Fruit fly (Drosophila melanogaster): ENCODE measurements around the gene Srr.
A peak's percentile ranks its signal among the peaks of the same experiment; 100 is the strongest.

Srr gene

DNA sequence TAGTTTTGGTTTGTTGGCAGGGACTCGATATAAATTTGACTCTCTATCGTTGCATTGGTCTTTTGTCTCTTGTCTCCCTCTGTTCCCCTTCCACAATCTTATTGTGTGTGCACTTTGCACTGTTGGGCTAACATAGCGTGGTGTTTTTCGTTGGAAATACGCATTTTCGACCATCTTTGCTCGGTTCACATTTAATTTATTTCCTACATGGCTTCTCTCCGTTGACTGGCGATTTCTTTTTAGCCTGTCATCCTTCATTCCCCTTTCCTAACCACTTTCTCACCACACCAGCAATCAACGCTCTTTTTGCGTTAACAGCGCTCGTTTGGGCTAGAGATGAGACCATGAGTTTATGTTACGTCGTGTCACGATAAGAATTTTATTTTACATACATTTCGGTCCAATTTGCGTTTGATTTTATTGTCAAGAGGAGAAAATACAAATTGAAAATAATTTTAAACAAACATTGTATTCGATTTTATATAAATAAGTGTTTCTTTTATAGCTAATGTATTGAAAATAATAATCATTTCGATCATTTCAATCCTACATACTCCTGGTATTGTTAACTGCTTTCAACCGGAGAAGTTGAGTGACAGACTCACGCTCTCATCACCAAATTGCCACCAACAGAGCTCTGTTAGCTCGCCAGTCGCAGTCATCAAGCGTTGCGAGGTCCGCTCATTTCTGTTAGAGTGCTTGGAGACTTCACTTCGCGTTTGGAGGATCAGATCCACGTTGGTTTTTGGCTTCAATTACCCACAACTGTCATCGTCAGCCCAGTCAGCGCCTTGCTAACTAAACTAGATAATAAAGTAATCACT is 23.8 kb upstream of the Srr start:
- TF ChIP-seq cic (GFP tag; optimal IDR thresholded peaks at IDR 0.05): peak; percentile 76
- TF ChIP-seq CG1620 (GFP tag; optimal IDR thresholded peaks at IDR 0.05): peak; percentile 88
- TF ChIP-seq CG11617 (GFP tag; optimal IDR thresholded peaks at IDR 0.05): peak; percentile 94
- TF ChIP-seq Crg-1 (GFP tag; optimal IDR thresholded peaks at IDR 0.05): peak; percentile 85
- peak; percentile 90 for TF ChIP-seq toe (GFP tag; optimal IDR thresholded peaks at IDR 0.05)
- TF ChIP-seq pad (GFP tag; optimal IDR thresholded peaks at IDR 0.05): peak; percentile 90
- TF ChIP-seq CG33017 (tag; optimal IDR thresholded peaks at IDR 0.05): peak; percentile 94
- peak; percentile 94 for TF ChIP-seq CG7045 (GFP tag; optimal IDR thresholded peaks at IDR 0.05)
- TF ChIP-seq tj (GFP tag; optimal IDR thresholded peaks at IDR 0.05): peak; percentile 74
- TF ChIP-seq CG14711 (tag; optimal IDR thresholded peaks at IDR 0.05): peak; percentile 87
- peak; percentile 63 for TF ChIP-seq ovo (GFP tag; optimal IDR thresholded peaks at IDR 0.05)
- peak; percentile 92 for TF ChIP-seq CG12768 (GFP tag; optimal IDR thresholded peaks at IDR 0.05)
- peak; percentile 88 for TF ChIP-seq bab1 (GFP tag; optimal IDR thresholded peaks at IDR 0.05)
- TF ChIP-seq CG7101 (tag; optimal IDR thresholded peaks at IDR 0.05): peak; percentile 95
- TF ChIP-seq Mnt (GFP tag; optimal IDR thresholded peaks at IDR 0.05): peak; percentile 91
- peak; percentile 89 for TF ChIP-seq Clk (GFP tag; optimal IDR thresholded peaks at IDR 0.05)
- peak; percentile 99 for TF ChIP-seq kay (GFP tag; ENCODE audit: borderline replicate concordance)
- peak; percentile 87 to 88 for TF ChIP-seq cnc (optimal IDR thresholded peaks at IDR 0.05)
- peak; percentile 89 for TF ChIP-seq Hr96 (GFP tag; optimal IDR thresholded peaks at IDR 0.05)
- TF ChIP-seq CG5204 (GFP tag; optimal IDR thresholded peaks at IDR 0.05): peak; percentile 94

DNA sequence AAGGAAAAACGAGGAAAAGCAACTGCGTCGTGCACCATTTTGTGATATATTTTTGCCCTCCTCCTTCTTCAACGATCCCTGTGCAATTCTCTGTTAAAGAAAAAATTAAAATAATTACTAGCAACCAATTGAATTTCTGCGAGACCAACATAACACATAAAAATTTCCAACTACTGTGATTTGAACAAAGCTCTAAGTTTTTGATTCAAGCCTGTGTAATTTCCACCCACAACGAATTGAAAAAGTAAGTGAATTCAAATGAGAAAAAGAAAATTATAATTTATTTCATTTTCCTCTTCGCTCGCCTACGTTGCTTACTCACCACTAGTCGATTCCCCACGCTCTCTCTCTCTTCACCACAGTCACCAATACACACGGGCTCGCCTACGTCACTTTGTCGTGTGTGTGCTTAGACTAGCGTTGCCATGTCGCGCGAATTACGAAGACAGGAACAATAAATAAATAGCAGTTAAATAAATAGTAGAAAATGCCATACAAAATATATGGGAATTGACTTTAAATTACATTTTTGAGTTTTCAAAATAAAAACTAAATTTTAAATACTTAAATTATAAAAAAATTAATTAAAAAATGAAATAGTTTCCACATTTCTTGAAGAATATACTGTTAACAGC is 22.8 kb upstream of the Srr start:
- TF ChIP-seq CG11617 (GFP tag; optimal IDR thresholded peaks at IDR 0.05): peak; percentile 70
- TF ChIP-seq toe (GFP tag; optimal IDR thresholded peaks at IDR 0.05): no peak
- no peak for TF ChIP-seq Hr96 (GFP tag; optimal IDR thresholded peaks at IDR 0.05)
- no peak for TF ChIP-seq CG5204 (GFP tag; optimal IDR thresholded peaks at IDR 0.05)
- TF ChIP-seq Crg-1 (GFP tag; optimal IDR thresholded peaks at IDR 0.05): peak; percentile 45
- peak; percentile 32 for TF ChIP-seq bab1 (GFP tag; optimal IDR thresholded peaks at IDR 0.05)
- TF ChIP-seq Mnt (GFP tag; optimal IDR thresholded peaks at IDR 0.05): peak; percentile 52
- TF ChIP-seq tj (GFP tag; optimal IDR thresholded peaks at IDR 0.05): no peak
- no peak for TF ChIP-seq cnc (optimal IDR thresholded peaks at IDR 0.05)
- peak; percentile 20 for TF ChIP-seq ovo (GFP tag; optimal IDR thresholded peaks at IDR 0.05)
- peak; percentile 4 for TF ChIP-seq Clk (GFP tag; optimal IDR thresholded peaks at IDR 0.05)
- peak; percentile 75 for TF ChIP-seq CG7101 (tag; optimal IDR thresholded peaks at IDR 0.05)
- peak; percentile 65 for TF ChIP-seq CG14711 (tag; optimal IDR thresholded peaks at IDR 0.05)
- peak; percentile 71 for TF ChIP-seq cic (GFP tag; optimal IDR thresholded peaks at IDR 0.05)
- TF ChIP-seq CG12768 (GFP tag; optimal IDR thresholded peaks at IDR 0.05): peak; percentile 68
- TF ChIP-seq CG7045 (GFP tag; optimal IDR thresholded peaks at IDR 0.05): peak; percentile 53
- peak; percentile 50 for TF ChIP-seq CG1620 (GFP tag; optimal IDR thresholded peaks at IDR 0.05)
- TF ChIP-seq CG33017 (tag; optimal IDR thresholded peaks at IDR 0.05): peak; percentile 77
- peak; percentile 43 for TF ChIP-seq pad (GFP tag; optimal IDR thresholded peaks at IDR 0.05)
- TF ChIP-seq kay (GFP tag; ENCODE audit: borderline replicate concordance): peak; percentile 98

DNA sequence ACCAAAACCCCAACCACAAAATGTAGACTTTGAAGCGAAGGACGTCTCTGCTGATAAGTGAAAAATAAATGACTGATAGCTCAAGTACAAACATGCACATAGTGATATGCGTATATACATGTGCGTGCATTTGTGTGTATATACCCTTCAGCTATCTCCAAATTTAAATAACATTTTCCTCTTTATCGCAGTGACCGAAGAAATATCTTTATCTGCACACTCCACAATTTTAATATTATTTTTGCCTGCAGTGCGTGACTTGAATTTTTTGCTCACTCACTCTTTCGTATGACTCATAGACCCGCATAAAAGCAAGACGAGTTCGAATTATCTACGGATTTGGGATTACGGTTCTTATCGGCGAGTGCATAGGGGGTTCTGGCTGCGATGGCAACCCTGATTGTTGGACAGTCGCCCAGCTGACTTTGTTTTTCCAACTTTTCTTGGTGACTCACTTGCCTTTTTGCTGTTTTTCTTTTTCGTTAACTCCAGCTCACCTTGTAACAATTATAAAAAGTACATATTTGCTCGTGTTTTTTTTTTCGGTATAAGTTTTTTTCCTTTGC is 22.1 kb upstream of the Srr start:
- TF ChIP-seq CG12768 (GFP tag; optimal IDR thresholded peaks at IDR 0.05): no peak
- TF ChIP-seq cnc (optimal IDR thresholded peaks at IDR 0.05): peak; percentile 35 to 65
- no peak for TF ChIP-seq CG1620 (GFP tag; optimal IDR thresholded peaks at IDR 0.05)
- peak; percentile 72 for TF ChIP-seq CG14711 (tag; optimal IDR thresholded peaks at IDR 0.05)
- TF ChIP-seq tj (GFP tag; optimal IDR thresholded peaks at IDR 0.05): peak; percentile 40
- TF ChIP-seq pad (GFP tag; optimal IDR thresholded peaks at IDR 0.05): peak; percentile 34
- no peak for TF ChIP-seq ovo (GFP tag; optimal IDR thresholded peaks at IDR 0.05)

DNA sequence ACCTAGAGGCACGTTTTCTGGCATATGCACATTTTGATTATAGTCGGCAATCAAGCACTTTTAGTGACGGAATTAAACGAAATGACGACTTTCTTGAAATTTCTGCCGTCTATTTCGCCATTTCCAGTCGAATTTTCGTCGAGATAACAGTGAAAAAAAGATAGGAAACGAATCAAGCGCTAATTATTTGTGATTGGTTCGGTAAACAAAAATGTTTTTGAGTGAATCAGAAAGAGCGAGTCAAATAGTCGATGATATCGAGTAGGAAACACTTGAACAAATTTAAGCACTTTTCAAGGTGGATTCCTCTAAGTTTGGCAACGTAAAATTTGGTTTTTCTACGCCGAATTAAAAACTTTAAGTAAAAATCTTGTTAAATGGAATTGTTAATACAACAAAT is 21.6 kb upstream of the Srr start:
- TF ChIP-seq Clk (GFP tag; optimal IDR thresholded peaks at IDR 0.05) (no peak), CG7101 (tag; optimal IDR thresholded peaks at IDR 0.05) (no peak), Hr96 (GFP tag; optimal IDR thresholded peaks at IDR 0.05) (no peak), pad (GFP tag; optimal IDR thresholded peaks at IDR 0.05) (no peak), CG1620 (GFP tag; optimal IDR thresholded peaks at IDR 0.05) (no peak), bab1 (GFP tag; optimal IDR thresholded peaks at IDR 0.05) (peak; percentile 18), toe (GFP tag; optimal IDR thresholded peaks at IDR 0.05) (no peak), kay (GFP tag; ENCODE audit: borderline replicate concordance) (peak; percentile 81), CG11617 (GFP tag; optimal IDR thresholded peaks at IDR 0.05) (no peak)

DNA sequence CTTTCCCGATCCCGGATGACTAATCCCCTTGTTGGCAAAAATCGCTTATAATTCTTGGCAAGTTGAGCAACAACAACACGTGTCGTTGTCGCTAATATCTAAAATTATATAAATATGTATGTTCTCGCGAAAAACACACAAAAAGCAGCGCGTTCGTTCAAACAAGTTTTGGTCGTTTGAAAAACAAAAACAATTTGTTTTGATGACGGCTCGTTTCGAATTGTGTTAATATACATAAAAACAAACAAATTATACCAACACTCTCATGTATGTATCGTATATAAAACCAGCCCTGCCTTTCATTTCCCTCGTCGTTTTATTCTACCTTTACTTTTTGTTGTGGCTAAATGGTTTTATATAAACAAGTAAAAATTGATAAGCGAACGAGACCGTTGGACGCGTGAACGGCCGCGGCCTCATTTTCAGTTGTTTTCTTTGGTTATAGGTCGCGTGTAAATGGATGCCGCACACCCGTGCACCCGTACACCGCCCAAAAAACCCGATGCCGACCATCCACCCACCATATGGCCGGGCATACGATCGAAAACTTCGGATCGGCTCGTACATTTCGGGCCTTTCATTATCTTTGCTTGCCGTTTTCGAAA is 20.9 kb upstream of the Srr start:
- TF ChIP-seq CG7045 (GFP tag; optimal IDR thresholded peaks at IDR 0.05) (no peak), bab1 (GFP tag; optimal IDR thresholded peaks at IDR 0.05) (no peak), toe (GFP tag; optimal IDR thresholded peaks at IDR 0.05) (no peak), CG11617 (GFP tag; optimal IDR thresholded peaks at IDR 0.05) (peak; percentile 31), pad (GFP tag; optimal IDR thresholded peaks at IDR 0.05) (no peak), Hr96 (GFP tag; optimal IDR thresholded peaks at IDR 0.05) (no peak), Mnt (GFP tag; optimal IDR thresholded peaks at IDR 0.05) (peak; percentile 24), CG5204 (GFP tag; optimal IDR thresholded peaks at IDR 0.05) (no peak), Clk (GFP tag; optimal IDR thresholded peaks at IDR 0.05) (no peak), tj (GFP tag; optimal IDR thresholded peaks at IDR 0.05) (peak; percentile 14), CG12768 (GFP tag; optimal IDR thresholded peaks at IDR 0.05) (no peak), CG14711 (tag; optimal IDR thresholded peaks at IDR 0.05) (no peak), CG1620 (GFP tag; optimal IDR thresholded peaks at IDR 0.05) (no peak), CG7101 (tag; optimal IDR thresholded peaks at IDR 0.05) (no peak), ovo (GFP tag; optimal IDR thresholded peaks at IDR 0.05) (peak; percentile 17), cnc (optimal IDR thresholded peaks at IDR 0.05) (no peak), cic (GFP tag; optimal IDR thresholded peaks at IDR 0.05) (peak; percentile 33), CG33017 (tag; optimal IDR thresholded peaks at IDR 0.05) (no peak), kay (GFP tag; ENCODE audit: borderline replicate concordance) (peak; percentile 41), Crg-1 (GFP tag; optimal IDR thresholded peaks at IDR 0.05) (no peak)
